Fruit fly (Drosophila melanogaster) Kc167 (cell line): ENCODE data around the gene Hsp22.

ENCODE experiments used
- Sin3A ChIP-seq: fragments of >200 bp; optimal IDR thresholded peaks from 2 replicates; lab custom pipeline; 2018; ENCODE audit warnings: missing external identifiers
- insv ChIP-seq: fragments of >200 bp; optimal IDR thresholded peaks from 3 replicates; lab custom pipeline; 2018; ENCODE audit warnings: missing external identifiers
- psq ChIP-seq: fragments of >200 bp; optimal IDR thresholded peaks from 2 replicates; lab custom pipeline; 2017; ENCODE audit warnings: missing external identifiers
- ttk ChIP-seq: sonication (Bioruptor generic); optimal IDR thresholded peaks from 2 replicates; lab custom pipeline; 2017; ENCODE audit warnings: missing external identifiers

- no peak for TF ChIP-seq psq
- no peak for TF ChIP-seq ttk (lab: Kevin White, UChicago)
- TF ChIP-seq insv (lab: Kevin White, UChicago), result no peak
- no peak for TF ChIP-seq Sin3A (lab: Kevin White, UChicago)
Measured at dm6 chr3L:9377198-9378035, 4.7 kb downstream of the Hsp22 start, which contains the start of gene Hsp26.
